Worm (Caenorhabditis elegans): ENCODE measurements around the gene npr-16.

- TF ChIP-seq sox-4 (tag; optimal IDR thresholded peaks at IDR 0.05) (no peak), dpl-1 (GFP tag; optimal IDR thresholded peaks at IDR 0.05) (no peak), egl-27 (tag; optimal IDR thresholded peaks at IDR 0.05) (no peak), lsy-2 (tag; optimal IDR thresholded peaks at IDR 0.05) (no peak), lin-39 (tag; optimal IDR thresholded peaks at IDR 0.05) (no peak), nhr-12 (tag; optimal IDR thresholded peaks at IDR 0.05) (no peak), nhr-76 (tag; optimal IDR thresholded peaks at IDR 0.05) (no peak), elt-3 (tag; optimal IDR thresholded peaks at IDR 0.05) (no peak), efl-3 (GFP tag; optimal IDR thresholded peaks at IDR 0.05) (no peak), aly-2 (tag; optimal IDR thresholded peaks at IDR 0.05) (no peak)
Measured at ce11 chrX:3500903-3501302, 17.7 kb upstream of the npr-16 start.

Data from whole organism, L1 larva.